Worm (Caenorhabditis elegans) whole organism, L3 larva: ENCODE data around the gene F46G10.2.

Experiments
- R02D3.7 ChIP-seq: fragments of 150-350 bp; optimal IDR thresholded peaks from 2 replicates; lab custom pipeline; 2014; ENCODE audit warnings: missing biosample characterization, missing genetic modification characterization
- ZK546.5 ChIP-seq: sonication (generic microtip); optimal IDR thresholded peaks from 2 replicates; lab custom pipeline; 2017; ENCODE audit warnings: missing biosample characterization, missing genetic modification characterization
- ceh-28 ChIP-seq: fragments of 150-350 bp; optimal IDR thresholded peaks from 2 replicates; lab custom pipeline; 2014; ENCODE audit warnings: missing biosample characterization, missing genetic modification reagents, missing genetic modification characterization
- ceh-9 ChIP-seq: sonication (generic microtip); optimal IDR thresholded peaks from 2 replicates; lab custom pipeline; 2018; ENCODE audit warnings: missing biosample characterization, missing genetic modification characterization
- elt-1 ChIP-seq: fragments of 150-350 bp; optimal IDR thresholded peaks from 2 replicates; lab custom pipeline; 2014; ENCODE audit warnings: missing biosample characterization, missing genetic modification characterization
- lin-15B ChIP-seq: fragments of 150-350 bp; optimal IDR thresholded peaks from 2 replicates; lab custom pipeline; 2014; ENCODE audit warnings: missing biosample characterization, missing genetic modification characterization
- nhr-12 ChIP-seq: fragments of 150-350 bp; optimal IDR thresholded peaks from 2 replicates; lab custom pipeline; 2014; ENCODE audit warnings: missing biosample characterization, missing genetic modification characterization
- nhr-77 ChIP-seq: fragments of 150-350 bp; optimal IDR thresholded peaks from 2 replicates; lab custom pipeline; 2014; ENCODE audit warnings: missing biosample characterization, missing genetic modification characterization
- snpc-4 ChIP-seq: fragments of 150-350 bp; optimal IDR thresholded peaks from 2 replicates; lab custom pipeline; 2014; ENCODE audit warnings: missing biosample characterization, missing genetic modification characterization
- unc-62 ChIP-seq: fragments of 150-350 bp; sonication (generic microtip); optimal IDR thresholded peaks from 4 replicates; lab custom pipeline; 2014; ENCODE audit warnings: missing biosample characterization, missing genetic modification reagents, missing genetic modification characterization
- zag-1 ChIP-seq: fragments of 150-350 bp; optimal IDR thresholded peaks from 2 replicates; lab custom pipeline; 2014; ENCODE audit warnings: missing biosample characterization, missing genetic modification characterization

DNA sequence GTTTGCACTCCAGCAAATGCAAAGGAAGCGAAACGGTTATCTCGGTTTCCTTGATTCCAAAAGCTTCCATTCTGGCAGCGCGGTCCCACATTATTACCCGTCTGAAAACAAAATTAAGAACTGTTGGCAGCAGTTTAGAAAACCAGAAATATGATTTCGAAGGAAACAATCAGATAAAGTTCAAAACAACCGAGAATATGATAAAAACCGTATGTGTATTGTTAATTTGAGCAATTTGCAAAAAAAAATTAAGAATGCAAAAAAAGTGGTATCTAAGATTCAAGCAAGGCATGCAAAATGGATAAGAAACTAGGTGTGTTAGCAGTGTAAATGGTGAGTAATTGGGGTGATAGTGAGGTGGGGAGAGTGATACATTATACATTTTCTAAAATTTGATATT is 34.0 kb upstream of the F46G10.2 start, which contains the start of gene R04D3.4:
- TF ChIP-seq ceh-9 (no peak), nhr-12 (tag; lab: Kevin White, UChicago) (no peak), lin-15B (tag; lab: Kevin White, UChicago) (no peak), nhr-77 (tag; lab: Kevin White, UChicago) (no peak), elt-1 (no peak), ceh-28 (tag; lab: Kevin White, UChicago) (no peak), ZK546.5 (tag; lab: Kevin White, UChicago) (no peak), snpc-4 (tag; lab: Kevin White, UChicago) (no peak), zag-1 (tag; lab: Kevin White, UChicago) (no peak), R02D3.7 (tag; lab: Kevin White, UChicago) (no peak), unc-62 (GFP tag; lab: Kevin White, UChicago) (no peak)
